Worm (Caenorhabditis elegans) whole organism, mixed stage, embryonic: ENCODE measurements around the gene slc-25A32.

Experiments
- ceh-83 ChIP-seq: fragments of 200-800 bp; sonication (Bioruptor generic); optimal IDR thresholded peaks from 2 replicates; lab custom pipeline; 2018; ENCODE audit warnings: mild to moderate bottlenecking, missing genetic modification characterization, missing compliant biosample characterization
- nhr-12 ChIP-seq: fragments of 150-350 bp; optimal IDR thresholded peaks from 2 replicates; lab custom pipeline; 2014; ENCODE audit warnings: missing biosample characterization, missing genetic modification characterization

DNA sequence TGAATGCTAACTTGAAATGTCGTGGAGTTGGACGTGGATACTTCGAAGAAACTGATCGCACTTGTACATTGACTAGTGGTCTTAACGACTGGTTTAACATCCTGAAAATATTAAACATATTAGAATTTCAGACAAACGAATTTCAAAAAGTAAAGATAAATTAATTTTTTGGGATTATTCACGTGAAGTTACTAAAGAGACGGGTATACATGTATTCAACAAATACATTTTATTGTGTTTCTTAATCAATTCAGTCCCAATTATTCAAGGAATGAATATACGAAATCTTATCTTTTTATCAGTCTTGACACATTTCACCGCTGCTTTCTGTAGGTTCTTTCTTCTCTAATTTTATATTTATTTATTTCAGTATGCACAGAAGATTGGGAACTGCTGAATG is 2.3 kb downstream of the slc-25A32 start, which contains the start of the genes mrpl-10 and clec-142:
- no peak for TF ChIP-seq nhr-12
- no peak for TF ChIP-seq ceh-83 (GFP tag; lab: Kevin White, UChicago)
